Fruit fly (Drosophila melanogaster) whole organism, pupa: ENCODE data around the gene CG10587.

Source experiments
- CG10348 ChIP-seq: fragments of 200-800 bp; sonication (Bioruptor generic); IDR thresholded peaks from 2 replicates; pipeline ENCODE4 v1.3.6; 2022; ENCODE audit warnings: missing biosample characterization, missing genetic modification characterization
- CG12605 ChIP-seq: fragments of 200-800 bp; sonication (Bioruptor generic); IDR thresholded peaks from 2 replicates; pipeline ENCODE4 v1.3.6; 2022; ENCODE audit warnings: missing biosample characterization, missing genetic modification characterization
- CG32121 ChIP-seq: fragments of 200-800 bp; sonication (Bioruptor generic); IDR thresholded peaks from 2 replicates; pipeline ENCODE4 v1.3.6; 2022; ENCODE audit warnings: missing biosample characterization, missing genetic modification characterization
- CG34367 ChIP-seq: fragments of 200-800 bp; sonication (Bioruptor generic); optimal IDR thresholded peaks from 2 replicates; lab custom pipeline; 2018; ENCODE audit warnings: missing biosample characterization, mild to moderate bottlenecking, missing genetic modification characterization
- CG4496 ChIP-seq: fragments of 200-800 bp; sonication (Bioruptor generic); IDR thresholded peaks from 3 replicates; pipeline ENCODE4 v1.3.6; 2022; ENCODE audit warnings: missing biosample characterization, missing genetic modification characterization
- CG8159 ChIP-seq: fragments of 200-800 bp; sonication (Bioruptor generic); optimal IDR thresholded peaks from 3 replicates; lab custom pipeline; 2018; ENCODE audit warnings: missing biosample characterization, mild to moderate bottlenecking, missing genetic modification characterization, moderate library complexity
- D1 ChIP-seq: fragments of 200-800 bp; sonication (Bioruptor generic); optimal IDR thresholded peaks from 2 replicates; lab custom pipeline; 2018; ENCODE audit warnings: missing biosample characterization, mild to moderate bottlenecking, missing genetic modification characterization, moderate library complexity
- EcR ChIP-seq: fragments of 200-800 bp; sonication (Bioruptor generic); optimal IDR thresholded peaks from 3 replicates; lab custom pipeline; 2019; ENCODE audit warnings: missing biosample characterization, missing genetic modification characterization, mild to moderate bottlenecking, moderate library complexity, missing genetic modification reagents
- Ets98B ChIP-seq: fragments of 200-800 bp; sonication (Bioruptor generic); IDR thresholded peaks from 2 replicates; pipeline ENCODE4 v1.3.6; 2022; ENCODE audit warnings: missing biosample characterization, missing genetic modification characterization
- Pif1A ChIP-seq: fragments of 200-800 bp; sonication (Bioruptor generic); optimal IDR thresholded peaks from 3 replicates; lab custom pipeline; 2016; ENCODE audit warnings: missing biosample characterization, missing genetic modification characterization
- fd96Ca ChIP-seq: fragments of 200-800 bp; sonication (Bioruptor generic); IDR thresholded peaks from 3 replicates; pipeline ENCODE4 v1.3.6; 2022; ENCODE audit warnings: missing biosample characterization, missing genetic modification characterization

dm6 chr3L:20991373-20991772, 29.0 kb upstream of the CG10587 start, which contains the start of gene CG12984:
- TF ChIP-seq Pif1A (GFP tag; lab: Kevin White, UChicago) (no peak), CG34367 (tag; lab: Kevin White, UChicago) (no peak), CG12605 (no peak), D1 (tag; lab: Kevin White, UChicago) (no peak), EcR (GFP tag; lab: Kevin White, UChicago) (no peak), CG32121 (GFP tag; lab: Robert Waterston, UW) (no peak), Ets98B (GFP tag; lab: Robert Waterston, UW) (no peak), fd96Ca (no peak), CG8159 (tag; lab: Kevin White, UChicago) (no peak), CG4496 (GFP tag; lab: Robert Waterston, UW) (no peak), CG10348 (no peak)
